Worm (Caenorhabditis elegans): Measurements from ENCODE around the gene srd-1.

DNA sequence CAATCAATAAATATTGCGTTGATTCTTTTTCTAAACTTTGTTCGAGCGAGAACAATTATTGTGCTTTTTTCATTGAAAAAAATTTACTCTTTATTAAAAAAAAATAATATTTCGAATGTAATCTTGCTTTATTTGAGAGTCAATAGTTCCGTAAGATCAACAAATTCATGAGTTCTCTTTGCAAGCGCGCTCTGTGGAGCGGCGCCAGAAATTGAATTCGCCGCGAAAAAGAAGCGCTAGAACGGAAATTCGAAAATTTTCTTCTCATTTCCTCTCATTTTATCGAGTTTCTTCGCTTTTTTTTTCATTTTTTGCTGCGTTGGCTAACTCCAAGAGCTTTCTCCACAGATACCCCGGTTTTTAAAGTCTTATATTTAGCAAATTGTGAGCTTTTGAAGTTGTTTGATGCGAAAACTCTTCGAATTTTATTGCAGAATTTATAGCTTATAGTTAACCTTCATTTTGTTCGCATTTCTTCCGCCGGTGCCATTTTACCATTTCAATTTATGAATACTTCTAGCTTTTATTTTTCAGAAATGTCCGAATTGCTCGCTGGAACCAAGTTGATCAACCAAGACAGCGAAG, 14.6 kb upstream of the srd-1 start, which contains the start of gene R05H5.3:
- peak in 1 of 3 experiments; percentile 75 for TF ChIP-seq lin-35 (GFP tag; optimal IDR thresholded peaks at IDR 0.05)
- TF ChIP-seq athp-1 (tag; optimal IDR thresholded peaks at IDR 0.05): no peak
- no peak for TF ChIP-seq ztf-26 (tag; optimal IDR thresholded peaks at IDR 0.05)
- TF ChIP-seq dox-1 (GFP tag; IDR thresholded peaks at IDR 0.05): no peak

All from whole organism, young adult.